Worm (Caenorhabditis elegans): ENCODE results near the gene C25F9.4.

DNA sequence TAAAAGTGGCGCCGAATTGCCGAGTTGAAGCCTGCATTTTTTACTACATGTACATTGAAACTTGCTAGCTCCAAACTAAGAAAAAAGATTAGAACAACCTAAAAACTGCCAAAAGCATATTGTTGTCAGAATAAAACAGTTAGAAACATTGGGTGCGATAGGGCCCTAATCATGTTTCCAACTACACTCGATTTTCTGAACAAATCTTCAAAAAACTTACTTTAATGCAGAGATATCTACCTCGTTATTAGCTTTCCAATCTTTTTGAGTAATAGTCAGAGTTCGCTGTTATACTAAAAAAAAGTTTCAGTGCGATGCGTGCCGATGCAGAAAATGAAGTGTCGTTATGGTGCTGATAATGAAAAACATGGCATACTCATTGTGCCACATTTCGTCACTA, 39.3 kb upstream of the C25F9.4 start, which contains the start of the genes Y43F8B.13 and Y43F8B.14:
- TF ChIP-seq W03F9.2 (tag; optimal IDR thresholded peaks at IDR 0.05) (no peak), dao-5 (tag; optimal IDR thresholded peaks at IDR 0.05) (no peak), him-1 (tag; optimal IDR thresholded peaks at IDR 0.05) (no peak)
